Fruit fly (Drosophila melanogaster): Measurements from ENCODE around the gene Mipp2.

dm6 chrX:6066316-6066715 lies 25.0 kb downstream of the Mipp2 start, which contains the start of gene CG43115:
- TF ChIP-seq Hr83 (GFP tag; optimal IDR thresholded peaks at IDR 0.05; ENCODE audit: poor library complexity, severe bottlenecking) (no peak), Abd-B (GFP tag; optimal IDR thresholded peaks at IDR 0.05) (no peak), Hr78 (GFP tag; optimal IDR thresholded peaks at IDR 0.05) (no peak), lola (GFP tag; optimal IDR thresholded peaks at IDR 0.05) (no peak), Dfd (GFP tag; optimal IDR thresholded peaks at IDR 0.05) (no peak), usp (GFP tag; optimal IDR thresholded peaks at IDR 0.05) (no peak), OdsH (GFP tag; optimal IDR thresholded peaks at IDR 0.05) (no peak), Hnf4 (GFP tag; optimal IDR thresholded peaks at IDR 0.05) (no peak), pan (optimal IDR thresholded peaks at IDR 0.05) (no peak)
